Worm (Caenorhabditis elegans): Measurements from ENCODE around the gene F10G2.1.

ce11 chrV:7374090-7374489, 41.7 kb downstream of the F10G2.1 start, which contains the start of gene srx-56:
- TF ChIP-seq him-1 (tag; optimal IDR thresholded peaks at IDR 0.05) = no peak
- no peak for TF ChIP-seq dao-5 (tag; optimal IDR thresholded peaks at IDR 0.05)
- TF ChIP-seq W03F9.2 (tag; optimal IDR thresholded peaks at IDR 0.05) = no peak

Measured in whole organism, L4/young adult.